Worm (Caenorhabditis elegans) whole organism, L1 larva: ENCODE results near the gene cyp-14A3.

Source experiments
- C04F5.9 ChIP-seq: sonication (generic microtip); optimal IDR thresholded peaks from 2 replicates; lab custom pipeline; 2016; ENCODE audit warnings: missing genetic modification characterization, missing compliant biosample characterization
- C34B4.2 ChIP-seq: sonication (generic microtip); optimal IDR thresholded peaks from 2 replicates; lab custom pipeline; 2017; ENCODE audit warnings: mild to moderate bottlenecking, missing genetic modification characterization, missing compliant biosample characterization
- Y116A8C.19 ChIP-seq: sonication (generic microtip); optimal IDR thresholded peaks from 2 replicates; lab custom pipeline; 2016; ENCODE audit warnings: missing compliant biosample characterization, missing genetic modification characterization, borderline replicate concordance
- aha-1 ChIP-seq: fragments of 150-350 bp; optimal IDR thresholded peaks from 2 replicates; lab custom pipeline; 2014; ENCODE audit warnings: missing biosample characterization, missing genetic modification characterization
- aly-2 ChIP-seq: fragments of 150-350 bp; optimal IDR thresholded peaks from 2 replicates; lab custom pipeline; 2014; ENCODE audit warnings: missing biosample characterization, missing genetic modification characterization
- ama-1 ChIP-seq: fragments of 150-350 bp; optimal IDR thresholded peaks from 2 replicates; lab custom pipeline; 2014
- blmp-1 ChIP-seq: fragments of 150-350 bp; optimal IDR thresholded peaks from 2 replicates; lab custom pipeline; 2014; ENCODE audit warnings: missing biosample characterization, missing genetic modification characterization
- ceh-63 ChIP-seq: fragments of 200-800 bp; sonication (Bioruptor generic); optimal IDR thresholded peaks from 2 replicates; lab custom pipeline; 2018; ENCODE audit warnings: mild to moderate bottlenecking, missing genetic modification characterization, missing compliant biosample characterization
- ceh-88 ChIP-seq: fragments of 200-800 bp; sonication (Bioruptor generic); IDR thresholded peaks from 2 replicates; pipeline ENCODE4 v1.3.6; 2022; ENCODE audit warnings: missing genetic modification characterization, missing compliant biosample characterization
- ceh-90 ChIP-seq: sonication (generic microtip); optimal IDR thresholded peaks from 2 replicates; lab custom pipeline; 2016; ENCODE audit warnings: missing genetic modification characterization, missing compliant biosample characterization
- dpl-1 ChIP-seq, 3 experiments: fragments of 150-350 bp in 2 of 3; sonication (generic microtip) in 1 of 3; optimal IDR thresholded peaks; 2 replicates each; lab custom pipeline; 2014 to 2017; ENCODE audit warnings: missing biosample characterization in 3 of 3, missing genetic modification characterization in 3 of 3, missing genetic modification reagents in 3 of 3
- dsc-1 ChIP-seq: sonication (generic microtip); optimal IDR thresholded peaks from 2 replicates; lab custom pipeline; 2016; ENCODE audit warnings: mild to moderate bottlenecking, missing genetic modification characterization, missing compliant biosample characterization
- efl-1 ChIP-seq, 4 experiments: fragments of 150-350 bp; optimal IDR thresholded peaks in 3 of 4; peaks in 1 of 4; 1 replicate in 1 of 4; 2 replicates in 3 of 4; lab custom pipeline; 2014; ENCODE audit warnings: missing biosample characterization in 2 of 4, missing genetic modification characterization in 2 of 4, missing genetic modification reagents in 2 of 4
- efl-3 ChIP-seq: fragments of 200-800 bp; sonication (Bioruptor generic); optimal IDR thresholded peaks from 2 replicates; lab custom pipeline; 2018; ENCODE audit warnings: mild to moderate bottlenecking, missing genetic modification characterization, missing compliant biosample characterization
- egl-13 ChIP-seq: sonication (generic microtip); optimal IDR thresholded peaks from 2 replicates; lab custom pipeline; 2016; ENCODE audit warnings: missing genotype, missing genetic modification reagents, missing genetic modification characterization, missing compliant biosample characterization
- egl-27 ChIP-seq, 2 experiments: fragments of 150-350 bp in 1 of 2; sonication (generic microtip); optimal IDR thresholded peaks; 3 replicates each; lab custom pipeline; 2017 to 2018; ENCODE audit warnings: missing biosample characterization in 2 of 2, missing genetic modification characterization in 2 of 2, missing genetic modification reagents in 2 of 2
- elt-3 ChIP-seq, 6 experiments: fragments of 150-350 bp in 1 of 6; sonication (generic microtip); optimal IDR thresholded peaks; 2 replicates each; lab custom pipeline; 2017 to 2018; ENCODE audit warnings: missing biosample characterization in 6 of 6, missing genetic modification characterization in 6 of 6, inconsistent platforms in 1 of 6
- fkh-8 ChIP-seq: sonication (generic microtip); optimal IDR thresholded peaks from 2 replicates; lab custom pipeline; 2016; ENCODE audit warnings: mild to moderate bottlenecking, missing genetic modification characterization, missing compliant biosample characterization
- fos-1 ChIP-seq: fragments of 150-350 bp; optimal IDR thresholded peaks from 2 replicates; lab custom pipeline; 2014; ENCODE audit warnings: missing biosample characterization, missing genetic modification characterization
- grh-1 ChIP-seq: fragments of 200-800 bp; sonication (Bioruptor generic); IDR thresholded peaks from 2 replicates; pipeline ENCODE4 v1.3.6; 2022; ENCODE audit warnings: missing genetic modification reagents, missing genetic modification characterization, missing compliant biosample characterization
- hlh-17 ChIP-seq: fragments of 200-800 bp; sonication (Bioruptor generic); optimal IDR thresholded peaks from 2 replicates; lab custom pipeline; 2018; ENCODE audit warnings: missing genetic modification characterization, mild to moderate bottlenecking, missing compliant biosample characterization, moderate library complexity, borderline replicate concordance
- hpl-2 ChIP-seq: fragments of 150-350 bp; optimal IDR thresholded peaks from 2 replicates; lab custom pipeline; 2014; ENCODE audit warnings: missing biosample characterization, missing genetic modification reagents, missing genetic modification characterization
- isw-1 ChIP-seq: fragments of 200-800 bp; sonication (Bioruptor generic); IDR thresholded peaks from 2 replicates; pipeline ENCODE4 v1.3.6; 2022; ENCODE audit warnings: missing genetic modification characterization, missing compliant biosample characterization
- jun-1 ChIP-seq: fragments of 150-350 bp; optimal IDR thresholded peaks from 2 replicates; lab custom pipeline; 2014; ENCODE audit warnings: missing biosample characterization, missing genetic modification reagents, missing genetic modification characterization
- lin-14 ChIP-seq: fragments of 200-800 bp; sonication (Bioruptor generic); optimal IDR thresholded peaks from 2 replicates; lab custom pipeline; 2018; ENCODE audit warnings: mild to moderate bottlenecking, missing genetic modification characterization, moderate library complexity, missing compliant biosample characterization
- lin-15B ChIP-seq: fragments of 150-350 bp; sonication (generic microtip); optimal IDR thresholded peaks from 3 replicates; lab custom pipeline; 2014; ENCODE audit warnings: missing biosample characterization, missing genetic modification characterization
- lin-35 ChIP-seq, 2 experiments: fragments of 150-350 bp; optimal IDR thresholded peaks; 2 replicates each; lab custom pipeline; 2014; ENCODE audit warnings: missing biosample characterization in 2 of 2, missing genetic modification characterization in 2 of 2, missing genetic modification reagents in 2 of 2
- lin-39 ChIP-seq: fragments of 150-350 bp; optimal IDR thresholded peaks from 2 replicates; lab custom pipeline; 2014; ENCODE audit warnings: missing biosample characterization, missing genetic modification reagents, missing genetic modification characterization
- lir-3 ChIP-seq: sonication (generic microtip); optimal IDR thresholded peaks from 2 replicates; lab custom pipeline; 2016; ENCODE audit warnings: mild to moderate bottlenecking, missing genetic modification characterization, moderate library complexity, missing compliant biosample characterization; ENCODE audit not compliant: poor library complexity
- mab-9 ChIP-seq: fragments of 200-800 bp; sonication (Bioruptor generic); IDR thresholded peaks from 2 replicates; pipeline ENCODE4 v1.3.6; 2022; ENCODE audit warnings: missing genetic modification reagents, missing genetic modification characterization, missing compliant biosample characterization
- mef-2 ChIP-seq: fragments of 150-350 bp; optimal IDR thresholded peaks from 2 replicates; lab custom pipeline; 2014; ENCODE audit warnings: missing biosample characterization, missing genetic modification characterization
- mep-1 ChIP-seq: fragments of 150-350 bp; optimal IDR thresholded peaks from 2 replicates; lab custom pipeline; 2014; ENCODE audit warnings: missing biosample characterization, missing genetic modification characterization
- nhr-11 ChIP-seq: fragments of 150-350 bp; optimal IDR thresholded peaks from 2 replicates; lab custom pipeline; 2014; ENCODE audit warnings: missing biosample characterization, missing genetic modification characterization
- nhr-19 ChIP-seq: fragments of 200-800 bp; sonication (Bioruptor generic); conservative IDR thresholded peaks from 2 replicates; pipeline ENCODE4 v1.3.6; 2022; ENCODE audit warnings: missing genetic modification characterization, missing compliant biosample characterization
- nhr-20 ChIP-seq: sonication (generic microtip); optimal IDR thresholded peaks from 2 replicates; lab custom pipeline; 2016; ENCODE audit warnings: mild to moderate bottlenecking, missing genetic modification characterization, missing compliant biosample characterization
- nhr-237 ChIP-seq: fragments of 150-350 bp; optimal IDR thresholded peaks from 2 replicates; lab custom pipeline; 2014; ENCODE audit warnings: missing biosample characterization, missing genetic modification characterization
- nhr-47 ChIP-seq: sonication (generic microtip); optimal IDR thresholded peaks from 2 replicates; lab custom pipeline; 2016; ENCODE audit warnings: mild to moderate bottlenecking, missing genetic modification characterization, moderate library complexity, missing compliant biosample characterization
- nhr-84 ChIP-seq: sonication (generic microtip); optimal IDR thresholded peaks from 2 replicates; lab custom pipeline; 2017; ENCODE audit warnings: missing biosample characterization, missing genetic modification characterization
- nhr-85 ChIP-seq: sonication (generic microtip); peaks from one replicate; lab custom pipeline; 2016; ENCODE audit warnings: missing genetic modification characterization, inconsistent platforms, missing compliant biosample characterization
- nhr-90 ChIP-seq: sonication (generic microtip); optimal IDR thresholded peaks from 2 replicates; lab custom pipeline; 2016; ENCODE audit warnings: mild to moderate bottlenecking, missing genetic modification characterization, missing compliant biosample characterization; ENCODE audit not compliant: poor library complexity
- pag-3 ChIP-seq: sonication (generic microtip); optimal IDR thresholded peaks from 2 replicates; lab custom pipeline; 2017; ENCODE audit warnings: missing genetic modification characterization, mild to moderate bottlenecking, missing compliant biosample characterization, antibody characterized with exemption, borderline replicate concordance; ENCODE audit not compliant: insufficient read depth
- pax-3 ChIP-seq: fragments of 200-800 bp; sonication (Bioruptor generic); optimal IDR thresholded peaks from 2 replicates; lab custom pipeline; 2018; ENCODE audit warnings: mild to moderate bottlenecking, missing genetic modification characterization, moderate library complexity, missing compliant biosample characterization
- skn-1 ChIP-seq: fragments of 150-350 bp; optimal IDR thresholded peaks from 2 replicates; lab custom pipeline; 2014; ENCODE audit warnings: missing biosample characterization, missing genetic modification characterization
- sox-4 ChIP-seq: sonication (generic microtip); optimal IDR thresholded peaks from 2 replicates; lab custom pipeline; 2016; ENCODE audit warnings: missing genetic modification characterization, missing compliant biosample characterization
- sptf-1 ChIP-seq: fragments of 150-350 bp; optimal IDR thresholded peaks from 2 replicates; lab custom pipeline; 2014; ENCODE audit warnings: missing biosample characterization, missing genetic modification characterization
- sup-37 ChIP-seq: fragments of 200-800 bp; sonication (Bioruptor generic); optimal IDR thresholded peaks from 2 replicates; lab custom pipeline; 2018; ENCODE audit warnings: mild to moderate bottlenecking, missing genetic modification characterization, missing compliant biosample characterization
- swsn-7 ChIP-seq: sonication (generic microtip); optimal IDR thresholded peaks from 2 replicates; lab custom pipeline; 2016; ENCODE audit warnings: missing genetic modification characterization, missing compliant biosample characterization
- tbx-2 ChIP-seq: sonication (generic microtip); optimal IDR thresholded peaks from 2 replicates; lab custom pipeline; 2016; ENCODE audit warnings: missing genetic modification characterization, missing compliant biosample characterization
- unc-130 ChIP-seq: fragments of 150-350 bp; optimal IDR thresholded peaks from 2 replicates; lab custom pipeline; 2017; ENCODE audit warnings: missing biosample characterization, missing genetic modification characterization, inconsistent platforms
- xbp-1 ChIP-seq: sonication (generic microtip); optimal IDR thresholded peaks from 2 replicates; lab custom pipeline; 2016; ENCODE audit warnings: missing genetic modification characterization, missing compliant biosample characterization

The cyp-14A3 gene

ce11 chrX:13274102-13274501, at the start of gene cyp-14A3:
TSS of gene cyp-14A3 (minus strand) at chrX:13274202.
- TF ChIP-seq unc-130 = no peak
- TF ChIP-seq efl-3 (GFP tag; lab: Kevin White, UChicago) = no peak
- TF ChIP-seq swsn-7 = no peak
- TF ChIP-seq sox-4 (tag; lab: Kevin White, UChicago) = no peak
- no peak for TF ChIP-seq ceh-90 (tag; lab: Kevin White, UChicago)
- no peak for TF ChIP-seq lin-35 (GFP tag; optimal IDR thresholded peaks at IDR 0.05; lab: Kevin White, UChicago)
- TF ChIP-seq lin-39 (tag; lab: Kevin White, UChicago) = no peak
- TF ChIP-seq nhr-90 = no peak
- TF ChIP-seq C34B4.2 (tag; lab: Kevin White, UChicago) = no peak
- no peak for TF ChIP-seq hlh-17 (GFP tag; lab: Kevin White, UChicago)
- TF ChIP-seq nhr-20 (tag; lab: Kevin White, UChicago) = no peak
- TF ChIP-seq nhr-47 (tag; lab: Kevin White, UChicago) = no peak
- TF ChIP-seq mep-1 (tag; lab: Kevin White, UChicago) = no peak
- TF ChIP-seq dsc-1 = no peak
- TF ChIP-seq egl-27 (tag; optimal IDR thresholded peaks at IDR 0.05; lab: Kevin White, UChicago) = no peak
- no peak for TF ChIP-seq blmp-1
- TF ChIP-seq pax-3 (tag; lab: Kevin White, UChicago) = no peak
- no peak for TF ChIP-seq aly-2 (tag; lab: Kevin White, UChicago)
- no peak for TF ChIP-seq Y116A8C.19 (tag; lab: Kevin White, UChicago)

- TF ChIP-seq egl-13 (tag; lab: Kevin White, UChicago) = no peak
- no peak for TF ChIP-seq efl-1 (optimal IDR thresholded peaks at IDR 0.05; lab: Kevin White, UChicago)
- peak in 1 of 2 experiments; percentile 74 for TF ChIP-seq efl-1 (GFP tag; optimal IDR thresholded peaks at IDR 0.05 in 1 of 2; lab: Kevin White, UChicago)
- TF ChIP-seq lin-14 (GFP tag; lab: Kevin White, UChicago) = peak; percentile 10
- TF ChIP-seq aha-1 (tag; lab: Kevin White, UChicago) = no peak
- peak; percentile 41 for TF ChIP-seq ceh-63 (GFP tag; lab: Kevin White, UChicago)
- peak; percentile 59 for TF ChIP-seq nhr-85
These were observed 49.7 kb upstream of the cyp-14A3 start for ce11 chrX:13323697-13324096.

ce11 chrX:13322886-13323285, 48.9 kb upstream of the cyp-14A3 start, which contains the start of gene F46G10.2:
TSS of gene F46G10.2 (plus strand) at chrX:13322963.
- TF ChIP-seq lin-15B (tag; lab: Kevin White, UChicago) = no peak
- no peak for TF ChIP-seq swsn-7
- TF ChIP-seq nhr-90 = no peak
- no peak for TF ChIP-seq isw-1 (GFP tag; lab: Robert Waterston, UW)
- no peak for TF ChIP-seq C04F5.9 (tag; lab: Kevin White, UChicago)
- no peak for TF ChIP-seq C34B4.2 (tag; lab: Kevin White, UChicago)
- no peak for TF ChIP-seq jun-1 (tag; lab: Kevin White, UChicago)
- TF ChIP-seq fkh-8 = no peak
- no peak for TF ChIP-seq xbp-1 (tag; lab: Kevin White, UChicago)
- TF ChIP-seq fos-1 (tag; lab: Kevin White, UChicago) = no peak
- TF ChIP-seq mef-2 (tag; lab: Kevin White, UChicago) = no peak
- TF ChIP-seq ceh-88 (GFP tag; lab: Robert Waterston, UW) = no peak
- TF ChIP-seq skn-1 (tag; lab: Kevin White, UChicago) = no peak
- TF ChIP-seq ama-1 = no peak
- no peak for TF ChIP-seq lir-3 (tag; lab: Kevin White, UChicago)
- TF ChIP-seq dpl-1 (GFP tag; optimal IDR thresholded peaks at IDR 0.05; lab: Kevin White, UChicago) = no peak
- no peak for TF ChIP-seq nhr-237 (tag; lab: Kevin White, UChicago)
- no peak for TF ChIP-seq grh-1
- no peak for TF ChIP-seq pag-3 (tag; lab: Kevin White, UChicago)
- no peak for TF ChIP-seq nhr-84 (tag; lab: Kevin White, UChicago)
- peak in 1 of 6 experiments; percentile 32 for TF ChIP-seq elt-3 (tag; optimal IDR thresholded peaks at IDR 0.05; lab: Kevin White, UChicago)
- no peak for TF ChIP-seq nhr-11 (tag; lab: Kevin White, UChicago)
- TF ChIP-seq hlh-17 (GFP tag; lab: Kevin White, UChicago) = no peak
- no peak for TF ChIP-seq hpl-2 (GFP tag; lab: Kevin White, UChicago)
- no peak for TF ChIP-seq mab-9 (GFP tag; lab: Robert Waterston, UW)
- TF ChIP-seq tbx-2 (tag; lab: Kevin White, UChicago) = no peak
- no peak for TF ChIP-seq sptf-1 (tag; lab: Kevin White, UChicago)
- TF ChIP-seq sup-37 (GFP tag; lab: Kevin White, UChicago) = no peak
- TF ChIP-seq dsc-1 = no peak
- TF ChIP-seq nhr-19 (GFP tag; lab: Robert Waterston, UW) = no peak
